Worm (Caenorhabditis elegans): ENCODE data around the gene sre-20.

DNA sequence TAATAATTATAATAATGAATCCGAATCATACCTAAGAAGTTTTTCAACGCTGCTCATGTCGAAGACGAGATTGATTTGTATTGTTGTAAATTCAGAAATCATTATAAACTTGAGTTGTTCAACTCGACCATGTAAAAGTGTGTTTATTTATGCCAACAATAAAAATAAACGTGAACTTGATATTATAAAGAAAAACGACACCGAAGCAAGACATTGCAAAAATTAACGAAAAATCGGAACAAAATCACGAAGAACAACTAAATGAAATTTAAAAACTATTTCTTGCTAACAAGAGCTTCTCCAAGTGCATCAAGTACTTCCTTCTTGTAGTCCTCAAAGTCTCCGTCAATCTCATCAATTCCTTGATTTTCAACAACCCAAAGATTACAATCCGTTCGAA, 23.8 kb downstream of the sre-20 start, which contains the start of gene F18E2.15:
- TF ChIP-seq sptf-1 (tag; optimal IDR thresholded peaks at IDR 0.05): no peak
- TF ChIP-seq aly-2 (tag; optimal IDR thresholded peaks at IDR 0.05): no peak
- TF ChIP-seq zag-1 (tag; optimal IDR thresholded peaks at IDR 0.05): no peak
